Worm (Caenorhabditis elegans) whole organism, late embryonic: ENCODE data around the gene msp-31.

ENCODE experiments used
- C08G9.2 ChIP-seq: sonication (generic microtip); optimal IDR thresholded peaks from 2 replicates; lab custom pipeline; 2016; ENCODE audit warnings: mild to moderate bottlenecking, missing genetic modification characterization, moderate library complexity, missing compliant biosample characterization
- C38D4.7 ChIP-seq: fragments of 200-800 bp; sonication (Bioruptor generic); optimal IDR thresholded peaks from 2 replicates; lab custom pipeline; 2018; ENCODE audit warnings: mild to moderate bottlenecking, missing genetic modification characterization, moderate library complexity, missing compliant biosample characterization
- K02D7.2 ChIP-seq: sonication (generic microtip); optimal IDR thresholded peaks from 2 replicates; lab custom pipeline; 2017; ENCODE audit warnings: mild to moderate bottlenecking, missing genetic modification characterization, missing compliant biosample characterization
- T23F11.4 ChIP-seq: fragments of 200-800 bp; sonication (Bioruptor generic); optimal IDR thresholded peaks from 2 replicates; lab custom pipeline; 2018; ENCODE audit warnings: mild to moderate bottlenecking, missing genetic modification characterization, missing compliant biosample characterization
- Y22D7AL.16 ChIP-seq: sonication (generic microtip); optimal IDR thresholded peaks from 2 replicates; lab custom pipeline; 2016; ENCODE audit warnings: missing genetic modification characterization, missing compliant biosample characterization
- ahr-1 ChIP-seq: sonication (generic microtip); optimal IDR thresholded peaks from 2 replicates; lab custom pipeline; 2016; ENCODE audit warnings: missing genetic modification characterization, missing compliant biosample characterization
- ceh-18 ChIP-seq: sonication (generic microtip); optimal IDR thresholded peaks from 2 replicates; lab custom pipeline; 2016; ENCODE audit warnings: missing genetic modification characterization, missing compliant biosample characterization
- ceh-19 ChIP-seq: fragments of 200-800 bp; sonication (Bioruptor generic); optimal IDR thresholded peaks from 2 replicates; lab custom pipeline; 2018; ENCODE audit warnings: mild to moderate bottlenecking, missing genetic modification characterization, missing compliant biosample characterization
- ceh-2 ChIP-seq: sonication (generic microtip); optimal IDR thresholded peaks from 2 replicates; lab custom pipeline; 2016; ENCODE audit warnings: missing genotype, missing genetic modification characterization, missing compliant biosample characterization
- ceh-24 ChIP-seq: sonication (generic microtip); optimal IDR thresholded peaks from 2 replicates; lab custom pipeline; 2016; ENCODE audit warnings: mild to moderate bottlenecking, missing genetic modification characterization, missing compliant biosample characterization
- ceh-34 ChIP-seq: sonication (generic microtip); optimal IDR thresholded peaks from 2 replicates; lab custom pipeline; 2016; ENCODE audit warnings: mild to moderate bottlenecking, missing genetic modification characterization, missing compliant biosample characterization
- ceh-48 ChIP-seq: sonication (generic microtip); optimal IDR thresholded peaks from 2 replicates; lab custom pipeline; 2016; ENCODE audit warnings: missing genetic modification characterization, inconsistent platforms, missing compliant biosample characterization
- ceh-9 ChIP-seq: sonication (generic microtip); optimal IDR thresholded peaks from 2 replicates; lab custom pipeline; 2016; ENCODE audit warnings: mild to moderate bottlenecking, missing genetic modification characterization, inconsistent platforms, missing compliant biosample characterization
- che-1 ChIP-seq: sonication (generic microtip); optimal IDR thresholded peaks from 2 replicates; lab custom pipeline; 2016; ENCODE audit warnings: mild to moderate bottlenecking, missing genetic modification characterization, missing compliant biosample characterization
- dmd-4 ChIP-seq: sonication (generic microtip); optimal IDR thresholded peaks from 2 replicates; lab custom pipeline; 2016; ENCODE audit warnings: borderline replicate concordance, missing genetic modification characterization, missing compliant biosample characterization
- dve-1 ChIP-seq: sonication (generic microtip); optimal IDR thresholded peaks from 2 replicates; lab custom pipeline; 2017; ENCODE audit warnings: antibody characterized with exemption, mild to moderate bottlenecking, missing genetic modification characterization, missing compliant biosample characterization
- elt-2 ChIP-seq: sonication (generic microtip); optimal IDR thresholded peaks from 2 replicates; lab custom pipeline; 2016; ENCODE audit warnings: missing genetic modification reagents, missing genetic modification characterization, missing compliant biosample characterization
- elt-4 ChIP-seq: sonication (generic microtip); optimal IDR thresholded peaks from 2 replicates; lab custom pipeline; 2016; ENCODE audit warnings: missing genetic modification characterization, missing compliant biosample characterization
- ets-4 ChIP-seq: sonication (generic microtip); optimal IDR thresholded peaks from 2 replicates; lab custom pipeline; 2016; ENCODE audit warnings: missing genetic modification characterization, missing compliant biosample characterization
- fax-1 ChIP-seq: sonication (generic microtip); optimal IDR thresholded peaks from 2 replicates; lab custom pipeline; 2016; ENCODE audit warnings: missing genotype, missing genetic modification characterization, missing compliant biosample characterization
- fkh-10 ChIP-seq: fragments of 150-350 bp; optimal IDR thresholded peaks from 2 replicates; lab custom pipeline; 2014; ENCODE audit warnings: missing biosample characterization, missing genetic modification reagents, missing genetic modification characterization
- fkh-6 ChIP-seq: sonication (generic microtip); optimal IDR thresholded peaks from 2 replicates; lab custom pipeline; 2016; ENCODE audit warnings: missing genetic modification characterization, missing compliant biosample characterization
- gmeb-2 ChIP-seq: sonication (generic microtip); optimal IDR thresholded peaks from 2 replicates; lab custom pipeline; 2016; ENCODE audit warnings: missing genetic modification characterization, inconsistent platforms, missing compliant biosample characterization
- hlh-13 ChIP-seq: fragments of 200-800 bp; sonication (Bioruptor generic); optimal IDR thresholded peaks from 2 replicates; lab custom pipeline; 2018; ENCODE audit warnings: mild to moderate bottlenecking, missing genetic modification characterization, missing compliant biosample characterization
- hlh-30 ChIP-seq: sonication (generic microtip); optimal IDR thresholded peaks from 2 replicates; lab custom pipeline; 2017; ENCODE audit warnings: antibody characterized with exemption, missing genetic modification characterization, missing compliant biosample characterization; ENCODE audit not compliant: insufficient read depth
- hlh-8 ChIP-seq: sonication (generic microtip); optimal IDR thresholded peaks from 2 replicates; lab custom pipeline; 2016; ENCODE audit warnings: missing genotype, missing genetic modification characterization, missing compliant biosample characterization
- nfya-1 ChIP-seq: sonication (generic microtip); optimal IDR thresholded peaks from 2 replicates; lab custom pipeline; 2017; ENCODE audit warnings: missing genetic modification characterization, mild to moderate bottlenecking, missing compliant biosample characterization, antibody characterized with exemption, moderate library complexity
- nhr-232 ChIP-seq: sonication (generic microtip); optimal IDR thresholded peaks from 2 replicates; lab custom pipeline; 2016; ENCODE audit warnings: missing genetic modification characterization, missing compliant biosample characterization
- npax-4 ChIP-seq: sonication (generic microtip); optimal IDR thresholded peaks from 2 replicates; lab custom pipeline; 2016; ENCODE audit warnings: missing genetic modification characterization, missing compliant biosample characterization
- odd-2 ChIP-seq: sonication (generic microtip); optimal IDR thresholded peaks from 2 replicates; lab custom pipeline; 2017; ENCODE audit warnings: antibody characterized with exemption, mild to moderate bottlenecking, missing genetic modification characterization, missing compliant biosample characterization
- pag-3 ChIP-seq: sonication (generic microtip); optimal IDR thresholded peaks from 2 replicates; lab custom pipeline; 2016; ENCODE audit warnings: missing compliant biosample characterization, missing genetic modification characterization, borderline replicate concordance
- pax-1 ChIP-seq: fragments of 150-350 bp; optimal IDR thresholded peaks from 2 replicates; lab custom pipeline; 2014; ENCODE audit warnings: missing biosample characterization, missing genetic modification characterization
- pqm-1 ChIP-seq: sonication (generic microtip); optimal IDR thresholded peaks from 2 replicates; lab custom pipeline; 2016; ENCODE audit warnings: missing genetic modification characterization, missing compliant biosample characterization
- rnt-1 ChIP-seq: sonication (generic microtip); optimal IDR thresholded peaks from 2 replicates; lab custom pipeline; 2016; ENCODE audit warnings: missing genetic modification characterization, missing compliant biosample characterization
- sdc-2 ChIP-seq: sonication (generic microtip); optimal IDR thresholded peaks from 2 replicates; lab custom pipeline; 2016; ENCODE audit warnings: missing genotype, missing genetic modification characterization, missing compliant biosample characterization
- sox-2 ChIP-seq: fragments of 200-800 bp; sonication (Bioruptor generic); IDR thresholded peaks from 2 replicates; pipeline ENCODE4 v1.3.6; 2022; ENCODE audit warnings: missing genetic modification reagents, missing genetic modification characterization, missing compliant biosample characterization
- sox-4 ChIP-seq: sonication (generic microtip); optimal IDR thresholded peaks from 2 replicates; lab custom pipeline; 2017; ENCODE audit warnings: mild to moderate bottlenecking, missing genetic modification characterization, inconsistent platforms, missing compliant biosample characterization
- syd-9 ChIP-seq: sonication (generic microtip); optimal IDR thresholded peaks from 2 replicates; lab custom pipeline; 2016; ENCODE audit warnings: mild to moderate bottlenecking, missing genetic modification characterization, moderate library complexity, missing compliant biosample characterization
- tbx-2 ChIP-seq: sonication (generic microtip); optimal IDR thresholded peaks from 2 replicates; lab custom pipeline; 2016; ENCODE audit warnings: missing genetic modification characterization, missing compliant biosample characterization
- ttx-3 ChIP-seq: sonication (generic microtip); optimal IDR thresholded peaks from 2 replicates; lab custom pipeline; 2016; ENCODE audit warnings: missing genetic modification reagents, missing genetic modification characterization, missing compliant biosample characterization
- unc-42 ChIP-seq: sonication (generic microtip); optimal IDR thresholded peaks from 2 replicates; lab custom pipeline; 2016; ENCODE audit warnings: missing genotype, missing genetic modification characterization, missing compliant biosample characterization

The msp-31 gene

ce11 chrII:4942397-4942796 is 26.0 kb upstream of the msp-31 start (continued):
- TF ChIP-seq dve-1 (peak; percentile 49), tbx-2 (tag; lab: Kevin White, UChicago) (peak; percentile 81), C08G9.2 (tag; lab: Kevin White, UChicago) (peak; percentile 43), ceh-19 (peak; percentile 72), sdc-2 (peak; percentile 67), fkh-6 (tag; lab: Kevin White, UChicago) (peak; percentile 69), gmeb-2 (peak; percentile 59), ceh-24 (tag; lab: Kevin White, UChicago) (no peak), odd-2 (tag; lab: Kevin White, UChicago) (no peak), sox-2 (peak; percentile 63), ceh-2 (peak; percentile 22), pag-3 (no peak), ceh-9 (tag; lab: Kevin White, UChicago) (no peak), fax-1 (peak; percentile 16), elt-4 (no peak), fkh-10 (GFP tag; lab: Kevin White, UChicago) (no peak), nhr-232 (peak; percentile 56), C38D4.7 (GFP tag; lab: Kevin White, UChicago) (peak; percentile 76), Y22D7AL.16 (tag; lab: Kevin White, UChicago) (peak; percentile 67), pqm-1 (tag; lab: Kevin White, UChicago) (no peak), rnt-1 (tag; lab: Kevin White, UChicago) (peak; percentile 12), npax-4 (tag; lab: Kevin White, UChicago) (no peak), hlh-13 (GFP tag; lab: Kevin White, UChicago) (peak; percentile 24), elt-2 (peak; percentile 87), che-1 (tag; lab: Kevin White, UChicago) (peak; percentile 73), K02D7.2 (tag; lab: Kevin White, UChicago) (peak; percentile 23), ahr-1 (tag; lab: Kevin White, UChicago) (no peak), ceh-18 (tag; lab: Kevin White, UChicago) (peak; percentile 64), hlh-8 (tag; lab: Kevin White, UChicago) (no peak), sox-4 (tag; lab: Kevin White, UChicago) (peak; percentile 43), ets-4 (no peak), nfya-1 (peak; percentile 57), ttx-3 (tag; lab: Kevin White, UChicago) (peak; percentile 40), ceh-48 (tag; lab: Kevin White, UChicago) (peak; percentile 2), ceh-34 (tag; lab: Kevin White, UChicago) (peak; percentile 49)
- TF ChIP-seq, all 69 proteins: peak for 44

DNA sequence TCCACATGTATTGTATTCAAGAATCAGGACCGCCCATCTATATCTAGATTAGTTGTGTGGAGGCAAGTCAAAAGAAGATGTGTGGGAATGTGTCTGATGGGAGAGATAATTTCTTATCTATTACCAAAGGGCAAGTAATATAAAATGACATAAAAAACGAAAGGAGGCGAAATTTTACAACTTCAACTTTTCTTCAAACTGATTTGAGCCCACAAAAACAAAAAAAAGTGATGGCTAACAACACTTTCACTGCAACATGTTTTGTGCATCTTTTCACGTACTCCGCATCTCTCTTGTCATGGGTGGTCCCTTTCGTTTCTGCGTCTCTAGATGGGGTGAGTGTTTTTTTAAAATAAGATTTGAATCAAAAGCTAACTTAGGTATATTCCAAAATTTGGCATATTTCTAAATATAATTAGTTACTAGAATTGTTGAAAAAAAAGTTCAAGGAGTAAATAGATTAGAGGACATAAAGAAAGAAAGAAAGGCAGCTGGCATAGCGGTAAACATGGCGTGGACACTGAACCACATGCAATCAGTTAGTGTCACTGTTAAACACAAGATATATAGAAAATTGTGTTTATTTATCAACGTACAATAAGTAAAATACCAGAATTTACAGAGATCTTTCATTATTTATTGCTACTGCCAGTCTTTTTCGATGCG is 25.3 kb upstream of the msp-31 start, which contains the start of gene ZK546.19:
Gene ZK546.19, plus strand, starts transcription at position 186 of the 666 bp plus-strand sequence.
- no peak for TF ChIP-seq gmeb-2
- TF ChIP-seq pax-1 (tag; lab: Kevin White, UChicago): no peak
- TF ChIP-seq ceh-2: no peak
- no peak for TF ChIP-seq hlh-13 (GFP tag; lab: Kevin White, UChicago)
- no peak for TF ChIP-seq fax-1
- peak; percentile 5 for TF ChIP-seq unc-42 (tag; lab: Kevin White, UChicago)
- no peak for TF ChIP-seq syd-9
- no peak for TF ChIP-seq T23F11.4 (GFP tag; lab: Kevin White, UChicago)
- TF ChIP-seq hlh-8 (tag; lab: Kevin White, UChicago): no peak
- TF ChIP-seq rnt-1 (tag; lab: Kevin White, UChicago): peak; percentile 27
- no peak for TF ChIP-seq dve-1
- TF ChIP-seq dmd-4 (tag; lab: Kevin White, UChicago): no peak
- no peak for TF ChIP-seq hlh-30
- no peak for TF ChIP-seq Y22D7AL.16 (tag; lab: Kevin White, UChicago)
